Worm (Caenorhabditis elegans) whole organism, late embryonic: ENCODE data around the gene fre-1.

ENCODE experiments used
- C08G9.2 ChIP-seq: sonication (generic microtip); optimal IDR thresholded peaks from 2 replicates; lab custom pipeline; 2016; ENCODE audit warnings: mild to moderate bottlenecking, missing genetic modification characterization, moderate library complexity, missing compliant biosample characterization
- C38D4.7 ChIP-seq: fragments of 200-800 bp; sonication (Bioruptor generic); optimal IDR thresholded peaks from 2 replicates; lab custom pipeline; 2018; ENCODE audit warnings: mild to moderate bottlenecking, missing genetic modification characterization, moderate library complexity, missing compliant biosample characterization
- T23F11.4 ChIP-seq: fragments of 200-800 bp; sonication (Bioruptor generic); optimal IDR thresholded peaks from 2 replicates; lab custom pipeline; 2018; ENCODE audit warnings: mild to moderate bottlenecking, missing genetic modification characterization, missing compliant biosample characterization
- Y22D7AL.16 ChIP-seq: sonication (generic microtip); optimal IDR thresholded peaks from 2 replicates; lab custom pipeline; 2016; ENCODE audit warnings: missing genetic modification characterization, missing compliant biosample characterization
- ama-1 ChIP-seq: fragments of 150-350 bp; optimal IDR thresholded peaks from 2 replicates; lab custom pipeline; 2014
- ceh-19 ChIP-seq: fragments of 200-800 bp; sonication (Bioruptor generic); optimal IDR thresholded peaks from 2 replicates; lab custom pipeline; 2018; ENCODE audit warnings: mild to moderate bottlenecking, missing genetic modification characterization, missing compliant biosample characterization
- ceh-22 ChIP-seq: sonication (generic microtip); optimal IDR thresholded peaks from 2 replicates; lab custom pipeline; 2017; ENCODE audit warnings: missing biosample characterization, missing genetic modification characterization
- ceh-24 ChIP-seq: sonication (generic microtip); optimal IDR thresholded peaks from 2 replicates; lab custom pipeline; 2016; ENCODE audit warnings: mild to moderate bottlenecking, missing genetic modification characterization, missing compliant biosample characterization
- ceh-30 ChIP-seq: fragments of 150-350 bp; optimal IDR thresholded peaks from 2 replicates; lab custom pipeline; 2014; ENCODE audit warnings: missing biosample characterization, missing genetic modification characterization
- ceh-34 ChIP-seq: sonication (generic microtip); optimal IDR thresholded peaks from 2 replicates; lab custom pipeline; 2016; ENCODE audit warnings: mild to moderate bottlenecking, missing genetic modification characterization, missing compliant biosample characterization
- ceh-6 ChIP-seq: fragments of 200-800 bp; sonication (Bioruptor generic); optimal IDR thresholded peaks from 2 replicates; lab custom pipeline; 2018; ENCODE audit warnings: mild to moderate bottlenecking, missing genetic modification characterization, missing compliant biosample characterization
- ceh-9 ChIP-seq: sonication (generic microtip); optimal IDR thresholded peaks from 2 replicates; lab custom pipeline; 2016; ENCODE audit warnings: mild to moderate bottlenecking, missing genetic modification characterization, inconsistent platforms, missing compliant biosample characterization
- che-1 ChIP-seq: sonication (generic microtip); optimal IDR thresholded peaks from 2 replicates; lab custom pipeline; 2016; ENCODE audit warnings: mild to moderate bottlenecking, missing genetic modification characterization, missing compliant biosample characterization
- dmd-4 ChIP-seq: sonication (generic microtip); optimal IDR thresholded peaks from 2 replicates; lab custom pipeline; 2016; ENCODE audit warnings: borderline replicate concordance, missing genetic modification characterization, missing compliant biosample characterization
- dve-1 ChIP-seq: sonication (generic microtip); optimal IDR thresholded peaks from 2 replicates; lab custom pipeline; 2017; ENCODE audit warnings: antibody characterized with exemption, mild to moderate bottlenecking, missing genetic modification characterization, missing compliant biosample characterization
- elt-2 ChIP-seq: sonication (generic microtip); optimal IDR thresholded peaks from 2 replicates; lab custom pipeline; 2016; ENCODE audit warnings: missing genetic modification reagents, missing genetic modification characterization, missing compliant biosample characterization
- eyg-1 ChIP-seq: sonication (generic microtip); optimal IDR thresholded peaks from 2 replicates; lab custom pipeline; 2016; ENCODE audit warnings: missing genotype, missing genetic modification characterization, missing compliant biosample characterization
- fax-1 ChIP-seq: sonication (generic microtip); optimal IDR thresholded peaks from 2 replicates; lab custom pipeline; 2016; ENCODE audit warnings: missing genotype, missing genetic modification characterization, missing compliant biosample characterization
- fkh-6 ChIP-seq: sonication (generic microtip); optimal IDR thresholded peaks from 2 replicates; lab custom pipeline; 2016; ENCODE audit warnings: missing genetic modification characterization, missing compliant biosample characterization
- gmeb-2 ChIP-seq: sonication (generic microtip); optimal IDR thresholded peaks from 2 replicates; lab custom pipeline; 2016; ENCODE audit warnings: missing genetic modification characterization, inconsistent platforms, missing compliant biosample characterization
- hlh-13 ChIP-seq: fragments of 200-800 bp; sonication (Bioruptor generic); optimal IDR thresholded peaks from 2 replicates; lab custom pipeline; 2018; ENCODE audit warnings: mild to moderate bottlenecking, missing genetic modification characterization, missing compliant biosample characterization
- lin-11 ChIP-seq: fragments of 200-800 bp; sonication (Bioruptor generic); optimal IDR thresholded peaks from 2 replicates; lab custom pipeline; 2018; ENCODE audit warnings: mild to moderate bottlenecking, missing genetic modification characterization, missing compliant biosample characterization
- nfya-1 ChIP-seq: sonication (generic microtip); optimal IDR thresholded peaks from 2 replicates; lab custom pipeline; 2017; ENCODE audit warnings: missing genetic modification characterization, mild to moderate bottlenecking, missing compliant biosample characterization, antibody characterized with exemption, moderate library complexity
- nhr-232 ChIP-seq: sonication (generic microtip); optimal IDR thresholded peaks from 2 replicates; lab custom pipeline; 2016; ENCODE audit warnings: missing genetic modification characterization, missing compliant biosample characterization
- npax-4 ChIP-seq: sonication (generic microtip); optimal IDR thresholded peaks from 2 replicates; lab custom pipeline; 2016; ENCODE audit warnings: missing genetic modification characterization, missing compliant biosample characterization
- pag-3 ChIP-seq: sonication (generic microtip); optimal IDR thresholded peaks from 2 replicates; lab custom pipeline; 2016; ENCODE audit warnings: missing compliant biosample characterization, missing genetic modification characterization, borderline replicate concordance
- pat-9 ChIP-seq: fragments of 200-800 bp; sonication (Bioruptor generic); optimal IDR thresholded peaks from 2 replicates; lab custom pipeline; 2018; ENCODE audit warnings: mild to moderate bottlenecking, missing genetic modification characterization, moderate library complexity, missing compliant biosample characterization
- pax-1 ChIP-seq: fragments of 150-350 bp; optimal IDR thresholded peaks from 2 replicates; lab custom pipeline; 2014; ENCODE audit warnings: missing biosample characterization, missing genetic modification characterization
- pha-2 ChIP-seq: sonication (generic microtip); optimal IDR thresholded peaks from 2 replicates; lab custom pipeline; 2017; ENCODE audit warnings: mild to moderate bottlenecking, missing genetic modification characterization, missing compliant biosample characterization
- pha-4 ChIP-seq: fragments of 150-350 bp; optimal IDR thresholded peaks from 2 replicates; lab custom pipeline; 2018; ENCODE audit warnings: missing biosample characterization, missing genetic modification reagents, missing genetic modification characterization
- pqm-1 ChIP-seq: sonication (generic microtip); optimal IDR thresholded peaks from 2 replicates; lab custom pipeline; 2016; ENCODE audit warnings: missing genetic modification characterization, missing compliant biosample characterization
- ref-2 ChIP-seq: sonication (generic microtip); optimal IDR thresholded peaks from 2 replicates; lab custom pipeline; 2016; ENCODE audit warnings: missing genetic modification characterization, missing compliant biosample characterization
- sox-4 ChIP-seq: sonication (generic microtip); optimal IDR thresholded peaks from 2 replicates; lab custom pipeline; 2017; ENCODE audit warnings: mild to moderate bottlenecking, missing genetic modification characterization, inconsistent platforms, missing compliant biosample characterization
- syd-9 ChIP-seq: sonication (generic microtip); optimal IDR thresholded peaks from 2 replicates; lab custom pipeline; 2016; ENCODE audit warnings: mild to moderate bottlenecking, missing genetic modification characterization, moderate library complexity, missing compliant biosample characterization
- tbx-7 ChIP-seq: sonication (generic microtip); optimal IDR thresholded peaks from 2 replicates; lab custom pipeline; 2016; ENCODE audit warnings: missing genotype, missing genetic modification characterization, missing compliant biosample characterization
- ttx-3 ChIP-seq: sonication (generic microtip); optimal IDR thresholded peaks from 2 replicates; lab custom pipeline; 2016; ENCODE audit warnings: missing genetic modification reagents, missing genetic modification characterization, missing compliant biosample characterization
- unc-3 ChIP-seq, 2 experiments: fragments of 200-800 bp in 1 of 2; sonication (Bioruptor generic) in 1 of 2; sonication (generic microtip) in 1 of 2; conservative IDR thresholded peaks in 1 of 2; optimal IDR thresholded peaks in 1 of 2; 2 replicates each; pipeline versions ENCODE4 v1.3.6 to Lab custom; 2016 to 2022; ENCODE audit warnings: missing compliant biosample characterization in 2 of 2, missing genetic modification characterization in 2 of 2, missing genetic modification reagents in 1 of 2
- unc-86 ChIP-seq: sonication (generic microtip); optimal IDR thresholded peaks from 2 replicates; lab custom pipeline; 2016; ENCODE audit warnings: missing genetic modification characterization, missing compliant biosample characterization
- zip-5 ChIP-seq: sonication (generic microtip); optimal IDR thresholded peaks from 2 replicates; lab custom pipeline; 2016; ENCODE audit warnings: missing genetic modification characterization, missing compliant biosample characterization

The fre-1 gene

ce11 chrV:20074345-20074744 is 13.2 kb downstream of the fre-1 start:
- TF ChIP-seq elt-2 (tag; lab: Kevin White, UChicago) (peak; percentile 68), syd-9 (no peak)

- TF ChIP-seq pat-9 (no peak), nfya-1 (peak; percentile 17), pax-1 (peak; percentile 81)
- TF ChIP-seq, all 69 proteins: peak for 2
Measured at ce11 chrV:20068389-20068788, 19.1 kb downstream of the fre-1 start.

DNA sequence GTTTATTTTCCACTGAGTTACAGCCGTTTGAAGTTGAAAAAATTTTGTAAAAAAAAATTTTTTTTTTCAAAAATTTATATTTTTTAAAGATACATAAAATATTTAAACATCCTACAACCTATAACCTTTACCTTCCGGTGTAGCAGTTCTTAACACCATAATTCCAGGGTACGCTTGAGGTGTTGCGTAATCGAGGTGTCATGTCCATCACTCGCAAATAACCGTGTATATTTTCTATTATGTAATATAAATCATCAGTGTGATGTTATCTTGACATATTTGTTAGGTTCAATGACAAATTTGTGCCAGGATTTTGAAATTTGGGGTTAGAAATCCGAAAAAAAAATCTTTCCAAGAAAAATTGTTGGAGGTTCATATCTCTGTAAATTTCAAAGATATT is 20.5 kb downstream of the fre-1 start:
- TF ChIP-seq C08G9.2 (tag; lab: Kevin White, UChicago) = no peak
- no peak for TF ChIP-seq npax-4 (tag; lab: Kevin White, UChicago)
- TF ChIP-seq syd-9 = no peak
- TF ChIP-seq ceh-24 (tag; lab: Kevin White, UChicago) = no peak
- TF ChIP-seq lin-11 (tag; lab: Kevin White, UChicago) = no peak
- no peak for TF ChIP-seq pax-1
- no peak for TF ChIP-seq ceh-6 (GFP tag; lab: Kevin White, UChicago)
- no peak for TF ChIP-seq pqm-1 (tag; lab: Kevin White, UChicago)
- no peak for TF ChIP-seq ceh-19
- no peak for TF ChIP-seq Y22D7AL.16 (tag; lab: Kevin White, UChicago)
- TF ChIP-seq dmd-4 (tag; lab: Kevin White, UChicago) = no peak
- TF ChIP-seq ceh-34 (tag; lab: Kevin White, UChicago) = no peak
- TF ChIP-seq unc-3 (GFP tag; conservative IDR thresholded peaks at IDR 0.05; lab: Robert Waterston, UW) = no peak
- no peak for TF ChIP-seq unc-3 (tag; optimal IDR thresholded peaks at IDR 0.05; lab: Kevin White, UChicago)
- TF ChIP-seq pat-9 = no peak
- TF ChIP-seq gmeb-2 (tag; lab: Kevin White, UChicago) = no peak
- no peak for TF ChIP-seq sox-4 (tag; lab: Kevin White, UChicago)
- no peak for TF ChIP-seq dve-1
- TF ChIP-seq pha-2 (tag; lab: Kevin White, UChicago) = no peak
- TF ChIP-seq, all 69 proteins: peak for 0

DNA sequence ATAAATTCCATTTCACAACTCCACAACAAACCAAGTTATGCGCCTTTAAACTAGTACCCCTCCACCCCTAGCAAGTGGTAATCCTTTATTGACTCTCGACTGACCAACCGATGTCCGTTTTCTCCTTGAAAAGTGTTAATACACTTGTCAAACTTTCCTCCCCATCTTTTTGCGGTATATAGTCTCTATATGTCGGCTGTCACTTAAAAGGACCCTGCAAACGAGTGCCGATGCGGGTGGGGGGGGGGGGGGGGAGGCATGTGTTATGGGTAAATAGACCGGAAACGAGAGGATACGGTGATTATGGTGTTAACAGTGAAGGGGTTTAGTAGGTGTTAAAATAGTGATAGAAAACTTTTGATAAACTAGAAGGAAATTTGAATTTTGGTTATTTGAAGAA is 22.4 kb downstream of the fre-1 start:
- TF ChIP-seq pha-2 (tag; lab: Kevin White, UChicago) = peak; percentile 81
- no peak for TF ChIP-seq ceh-22 (tag; lab: Kevin White, UChicago)

ce11 chrV:20064076-20064475 is 23.5 kb downstream of the fre-1 start, which contains the start of gene ttx-1:
TSS of gene ttx-1 (minus strand) at chrV:20064176.
- no peak for TF ChIP-seq ceh-30 (tag; lab: Kevin White, UChicago)
- TF ChIP-seq nhr-232 (tag; lab: Kevin White, UChicago) = no peak
- no peak for TF ChIP-seq elt-2 (tag; lab: Kevin White, UChicago)
- no peak for TF ChIP-seq hlh-13 (GFP tag; lab: Kevin White, UChicago)
- no peak for TF ChIP-seq unc-86 (tag; lab: Kevin White, UChicago)
- no peak for TF ChIP-seq fax-1 (tag; lab: Kevin White, UChicago)
- no peak for TF ChIP-seq zip-5 (tag; lab: Kevin White, UChicago)
- TF ChIP-seq fkh-6 (tag; lab: Kevin White, UChicago) = no peak
- no peak for TF ChIP-seq eyg-1 (tag; lab: Kevin White, UChicago)
- no peak for TF ChIP-seq pha-4 (tag; lab: Kevin White, UChicago)

DNA sequence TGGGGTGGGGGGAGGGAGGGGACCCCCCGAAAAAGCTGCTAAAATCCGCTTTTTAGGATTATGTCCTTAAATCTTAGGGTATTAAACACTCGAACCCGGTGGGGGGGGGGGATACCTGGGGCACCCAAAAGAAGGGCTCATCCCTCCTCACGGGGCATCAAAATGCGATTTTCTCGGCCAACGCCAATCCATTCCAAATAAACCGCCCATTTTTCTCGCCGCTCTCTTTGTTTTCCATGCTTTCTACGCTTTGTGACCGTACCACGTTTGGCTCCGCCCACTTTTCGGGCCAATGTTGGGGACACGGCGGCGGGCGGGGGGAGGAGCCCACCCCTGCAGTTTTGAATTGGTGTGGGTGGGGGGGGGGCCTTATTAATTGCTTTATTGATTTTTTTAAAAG is 26.0 kb downstream of the fre-1 start:
- TF ChIP-seq eyg-1 (tag; lab: Kevin White, UChicago) (no peak), ceh-22 (tag; lab: Kevin White, UChicago) (no peak), npax-4 (tag; lab: Kevin White, UChicago) (no peak), lin-11 (tag; lab: Kevin White, UChicago) (no peak), tbx-7 (tag; lab: Kevin White, UChicago) (no peak), unc-86 (tag; lab: Kevin White, UChicago) (no peak), C38D4.7 (peak; percentile 3), ceh-9 (tag; lab: Kevin White, UChicago) (no peak), dve-1 (no peak), pha-2 (tag; lab: Kevin White, UChicago) (peak; percentile 73), che-1 (tag; lab: Kevin White, UChicago) (peak; percentile 6), ref-2 (tag; lab: Kevin White, UChicago) (no peak), T23F11.4 (GFP tag; lab: Kevin White, UChicago) (peak; percentile 24), nfya-1 (peak; percentile 43), pag-3 (tag; lab: Kevin White, UChicago) (no peak), ama-1 (no peak), hlh-13 (GFP tag; lab: Kevin White, UChicago) (no peak), ttx-3 (tag; lab: Kevin White, UChicago) (no peak), nhr-232 (tag; lab: Kevin White, UChicago) (no peak), gmeb-2 (tag; lab: Kevin White, UChicago) (peak; percentile 22)
